Fruit fly (Drosophila melanogaster): ENCODE measurements around the gene CG42747.

DNA sequence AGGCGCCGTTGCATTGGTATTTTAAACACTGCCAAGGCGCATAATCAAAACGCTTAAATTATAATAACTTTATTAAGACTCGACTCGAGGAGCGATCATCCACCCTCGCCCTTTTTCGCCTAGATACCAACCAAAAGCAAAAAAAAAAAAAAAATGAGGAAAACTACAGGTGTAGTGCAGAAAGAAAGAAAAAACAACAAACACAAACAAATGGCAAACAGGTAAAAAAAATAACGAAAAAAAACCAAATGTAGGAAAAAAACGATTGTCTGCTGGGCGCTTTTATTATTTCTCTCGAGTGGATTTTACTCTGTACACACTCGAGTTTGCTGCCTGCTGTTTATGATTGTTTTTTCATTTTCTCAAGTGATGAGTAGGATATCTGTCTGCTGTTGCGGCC, 56.8 kb downstream of the CG42747 start:
- no peak for TF ChIP-seq Blimp-1 (GFP tag; optimal IDR thresholded peaks at IDR 0.05)
- TF ChIP-seq usp (GFP tag; optimal IDR thresholded peaks at IDR 0.05) = no peak
- TF ChIP-seq al (GFP tag; IDR thresholded peaks at IDR 0.05) = no peak
- TF ChIP-seq CG10959 (GFP tag; IDR thresholded peaks at IDR 0.05) = no peak
- TF ChIP-seq Gug (GFP tag; IDR thresholded peaks at IDR 0.05) = no peak
